Fruit fly (Drosophila melanogaster) whole organism, embryonic: ENCODE measurements around the gene CG7332.

Experiments used
- Ada2b ChIP-seq: fragments of 200-800 bp; sonication (Bioruptor generic); IDR thresholded peaks from 2 replicates; pipeline ENCODE4 v1.3.6; 2022; ENCODE audit warnings: missing biosample characterization, missing genetic modification characterization
- Aef1 ChIP-seq: fragments of 200-800 bp; sonication (Bioruptor generic); IDR thresholded peaks from 3 replicates; pipeline ENCODE4 v1.3.6; 2022; ENCODE audit warnings: missing biosample characterization, missing genetic modification characterization
- Atf6 ChIP-seq: fragments of 200-800 bp; sonication (Bioruptor generic); IDR thresholded peaks from 2 replicates; pipeline ENCODE4 v1.3.6; 2022; ENCODE audit warnings: missing biosample characterization, missing genetic modification characterization
- CG10979 ChIP-seq: fragments of 200-800 bp; sonication (Bioruptor generic); optimal IDR thresholded peaks from 2 replicates; lab custom pipeline; 2018; ENCODE audit warnings: missing biosample characterization, mild to moderate bottlenecking, missing genetic modification characterization, moderate library complexity
- CG11398 ChIP-seq: fragments of 200-800 bp; sonication (Bioruptor generic); optimal IDR thresholded peaks from 2 replicates; lab custom pipeline; 2016; ENCODE audit warnings: missing biosample characterization, missing genetic modification characterization
- CG11504 ChIP-seq: fragments of 200-800 bp; sonication (Bioruptor generic); optimal IDR thresholded peaks from 3 replicates; lab custom pipeline; 2019; ENCODE audit warnings: missing biosample characterization, mild to moderate bottlenecking, missing genetic modification characterization, moderate library complexity
- CG12744 ChIP-seq: fragments of 200-800 bp; sonication (Bioruptor generic); optimal IDR thresholded peaks from 2 replicates; lab custom pipeline; 2016; ENCODE audit warnings: missing biosample characterization, missing genetic modification characterization
- CG17568 ChIP-seq: fragments of 200-800 bp; sonication (Bioruptor generic); optimal IDR thresholded peaks from 2 replicates; lab custom pipeline; 2018; ENCODE audit warnings: missing biosample characterization, mild to moderate bottlenecking, missing genetic modification characterization, moderate library complexity
- CG18619 ChIP-seq: fragments of 200-800 bp; sonication (Bioruptor generic); optimal IDR thresholded peaks from 3 replicates; lab custom pipeline; 2017; ENCODE audit warnings: missing biosample characterization, mild to moderate bottlenecking, missing genetic modification characterization
- CG2678 ChIP-seq: fragments of 200-800 bp; sonication (Bioruptor generic); optimal IDR thresholded peaks from 3 replicates; lab custom pipeline; 2019; ENCODE audit warnings: missing biosample characterization, mild to moderate bottlenecking, missing genetic modification characterization, moderate library complexity
- CG30403 ChIP-seq: fragments of 200-800 bp; sonication (Bioruptor generic); optimal IDR thresholded peaks from 3 replicates; lab custom pipeline; 2016; ENCODE audit warnings: missing biosample characterization, missing genetic modification characterization
- CG3281 ChIP-seq: fragments of 200-800 bp; sonication (Bioruptor generic); optimal IDR thresholded peaks from 3 replicates; lab custom pipeline; 2017; ENCODE audit warnings: missing biosample characterization, mild to moderate bottlenecking, missing genetic modification characterization
- CG7556 ChIP-seq: fragments of 200-800 bp; sonication (Bioruptor generic); optimal IDR thresholded peaks from 2 replicates; lab custom pipeline; 2017; ENCODE audit warnings: missing biosample characterization, mild to moderate bottlenecking, missing genetic modification characterization
- CG7786 ChIP-seq: fragments of 200-800 bp; sonication (Bioruptor generic); optimal IDR thresholded peaks from 2 replicates; lab custom pipeline; 2016; ENCODE audit warnings: missing biosample characterization, missing genetic modification characterization
- CG8944 ChIP-seq: fragments of 200-800 bp; sonication (Bioruptor generic); optimal IDR thresholded peaks from 3 replicates; lab custom pipeline; 2016; ENCODE audit warnings: missing biosample characterization, missing genetic modification characterization
- CG9932 ChIP-seq: fragments of 200-800 bp; sonication (Bioruptor generic); IDR thresholded peaks from 2 replicates; pipeline ENCODE4 v1.3.6; 2022; ENCODE audit warnings: missing biosample characterization, missing genetic modification characterization
- CoRest ChIP-seq: fragments of 200-800 bp; sonication (Bioruptor generic); optimal IDR thresholded peaks from 3 replicates; lab custom pipeline; 2018; ENCODE audit warnings: missing biosample characterization, mild to moderate bottlenecking, missing genetic modification characterization, moderate library complexity
- Dref ChIP-seq: fragments of 200-800 bp; sonication (Bioruptor generic); IDR thresholded peaks from 2 replicates; pipeline ENCODE4 v1.3.6; 2022; ENCODE audit warnings: missing biosample characterization, missing genetic modification characterization
- ERR ChIP-seq: fragments of 200-800 bp; sonication (Bioruptor generic); optimal IDR thresholded peaks from 2 replicates; lab custom pipeline; 2016; ENCODE audit warnings: missing biosample characterization, missing genetic modification characterization
- Fer1 ChIP-seq: fragments of 200-800 bp; sonication (Bioruptor generic); optimal IDR thresholded peaks from 2 replicates; lab custom pipeline; 2017; ENCODE audit warnings: missing biosample characterization, mild to moderate bottlenecking, missing genetic modification characterization
- HmgD ChIP-seq: fragments of 200-800 bp; sonication (Bioruptor generic); optimal IDR thresholded peaks from 3 replicates; lab custom pipeline; 2016; ENCODE audit warnings: missing biosample characterization, missing genetic modification characterization
- Hmr ChIP-seq: fragments of 200-800 bp; sonication (Bioruptor generic); optimal IDR thresholded peaks from 3 replicates; lab custom pipeline; 2017; ENCODE audit warnings: mild to moderate bottlenecking, missing biosample characterization, missing genetic modification reagents, missing genetic modification characterization
- Jarid2 ChIP-seq: fragments of 200-800 bp; sonication (Bioruptor generic); optimal IDR thresholded peaks from 3 replicates; lab custom pipeline; 2017; ENCODE audit warnings: mild to moderate bottlenecking, missing biosample characterization, missing genetic modification reagents, missing genetic modification characterization
- Med ChIP-seq: fragments of 200-800 bp; sonication (Bioruptor generic); peaks from one replicate; lab custom pipeline; 2016; ENCODE audit warnings: missing biosample characterization, missing genetic modification characterization, mild to moderate bottlenecking, inconsistent platforms, moderate library complexity
- Meics ChIP-seq: fragments of 200-800 bp; sonication (Bioruptor generic); optimal IDR thresholded peaks from 2 replicates; lab custom pipeline; 2017; ENCODE audit warnings: missing biosample characterization, mild to moderate bottlenecking, missing genetic modification characterization
- Optix ChIP-seq: fragments of 200-800 bp; sonication (Bioruptor generic); IDR thresholded peaks from 3 replicates; pipeline ENCODE4 v1.3.6; 2022; ENCODE audit warnings: missing biosample characterization, missing genetic modification characterization
- Rfx ChIP-seq: fragments of 200-800 bp; sonication (Bioruptor generic); IDR thresholded peaks from 2 replicates; pipeline ENCODE4 v1.3.6; 2022; ENCODE audit warnings: missing biosample characterization, missing genetic modification characterization
- Side ChIP-seq: fragments of 200-800 bp; sonication (Bioruptor generic); optimal IDR thresholded peaks from 2 replicates; lab custom pipeline; 2016; ENCODE audit warnings: missing biosample characterization, missing genetic modification characterization
- Sox100B ChIP-seq: fragments of 200-800 bp; sonication (Bioruptor generic); optimal IDR thresholded peaks from 3 replicates; lab custom pipeline; 2018; ENCODE audit warnings: missing biosample characterization, mild to moderate bottlenecking, missing genetic modification characterization
- bbx ChIP-seq: fragments of 200-800 bp; sonication (Bioruptor generic); IDR thresholded peaks from 2 replicates; pipeline ENCODE4 v1.3.6; 2022; ENCODE audit warnings: missing biosample characterization, missing genetic modification characterization; ENCODE audit not compliant: partially characterized antibody
- cad ChIP-seq: fragments of >200 bp; optimal IDR thresholded peaks from 2 replicates; lab custom pipeline; 2017; ENCODE audit warnings: missing biosample characterization, missing genetic modification characterization
- caup ChIP-seq: fragments of 200-800 bp; sonication (Bioruptor generic); optimal IDR thresholded peaks from 3 replicates; lab custom pipeline; 2017; ENCODE audit warnings: missing biosample characterization, mild to moderate bottlenecking, missing genetic modification characterization, moderate library complexity; ENCODE audit not compliant: severe bottlenecking
- chif ChIP-seq, 2 experiments: fragments of 200-800 bp; sonication (Bioruptor generic); optimal IDR thresholded peaks; 3 replicates each; lab custom pipeline; 2016; ENCODE audit warnings: missing biosample characterization in 2 of 2, missing genetic modification characterization in 2 of 2
- dmrt99B ChIP-seq: fragments of 200-800 bp; sonication (Bioruptor generic); optimal IDR thresholded peaks from 2 replicates; lab custom pipeline; 2018; ENCODE audit warnings: missing biosample characterization, mild to moderate bottlenecking, missing genetic modification characterization, moderate library complexity
- dysf ChIP-seq: fragments of 200-800 bp; sonication (Bioruptor generic); IDR thresholded peaks from 3 replicates; pipeline ENCODE4 v1.3.6; 2022; ENCODE audit warnings: missing biosample characterization, missing genetic modification characterization
- en ChIP-seq: fragments of 200-800 bp; sonication (Bioruptor generic); optimal IDR thresholded peaks from 2 replicates; lab custom pipeline; 2016; ENCODE audit warnings: missing biosample characterization, missing genetic modification characterization
- gem ChIP-seq: fragments of 200-800 bp; sonication (Bioruptor generic); optimal IDR thresholded peaks from 2 replicates; lab custom pipeline; 2019; ENCODE audit warnings: missing biosample characterization, mild to moderate bottlenecking, missing genetic modification characterization, moderate library complexity
- inv ChIP-seq: fragments of 200-800 bp; sonication (Bioruptor generic); IDR thresholded peaks from 2 replicates; pipeline ENCODE4 v1.3.6; 2022; ENCODE audit warnings: missing biosample characterization, missing genetic modification characterization; ENCODE audit not compliant: partially characterized antibody
- klu ChIP-seq: fragments of 200-800 bp; sonication (Bioruptor generic); IDR thresholded peaks from 2 replicates; pipeline ENCODE4 v1.3.6; 2022; ENCODE audit warnings: missing biosample characterization, missing genetic modification characterization
- lab ChIP-seq: fragments of 200-800 bp; sonication (Bioruptor generic); optimal IDR thresholded peaks from 3 replicates; lab custom pipeline; 2017; ENCODE audit warnings: missing biosample characterization, missing genetic modification characterization, mild to moderate bottlenecking, moderate library complexity, missing genetic modification reagents
- lilli ChIP-seq: fragments of 200-800 bp; sonication (Bioruptor generic); optimal IDR thresholded peaks from 3 replicates; lab custom pipeline; 2016; ENCODE audit warnings: missing biosample characterization, missing genetic modification characterization
- mam ChIP-seq: fragments of 200-800 bp; sonication (Bioruptor generic); optimal IDR thresholded peaks from 3 replicates; lab custom pipeline; 2016; ENCODE audit warnings: missing biosample characterization, missing genetic modification characterization
- odd ChIP-seq: fragments of 200-800 bp; sonication (Bioruptor generic); optimal IDR thresholded peaks from 2 replicates; lab custom pipeline; 2017; ENCODE audit warnings: missing biosample characterization, mild to moderate bottlenecking, missing genetic modification characterization
- pb ChIP-seq: fragments of 200-800 bp; sonication (Bioruptor generic); optimal IDR thresholded peaks from 3 replicates; lab custom pipeline; 2016; ENCODE audit warnings: missing biosample characterization, missing genetic modification characterization
- pnt ChIP-seq: fragments of 200-800 bp; sonication (Bioruptor generic); optimal IDR thresholded peaks from 3 replicates; lab custom pipeline; 2016; ENCODE audit warnings: missing biosample characterization, missing genetic modification characterization
- sens ChIP-seq: fragments of 200-800 bp; sonication (Bioruptor generic); peaks from one replicate; lab custom pipeline; 2016; ENCODE audit warnings: missing biosample characterization, missing genetic modification characterization
- slbo ChIP-seq: fragments of 200-800 bp; sonication (Bioruptor generic); IDR thresholded peaks from 2 replicates; pipeline ENCODE4 v1.3.6; 2022; ENCODE audit warnings: missing biosample characterization, missing genetic modification characterization
- tgo ChIP-seq: fragments of 200-800 bp; sonication (Bioruptor generic); IDR thresholded peaks from 3 replicates; pipeline ENCODE4 v1.3.6; 2022; ENCODE audit warnings: missing biosample characterization, missing genetic modification characterization
- unpg ChIP-seq: fragments of 200-800 bp; sonication (Bioruptor generic); optimal IDR thresholded peaks from 3 replicates; lab custom pipeline; 2018; ENCODE audit warnings: missing biosample characterization, mild to moderate bottlenecking, missing genetic modification characterization, moderate library complexity
- yki ChIP-seq: fragments of >200 bp; optimal IDR thresholded peaks from 3 replicates; lab custom pipeline; 2018

CG7332 gene

dm6 chrX:18899835-18900460, 15.6 kb downstream of the CG7332 start, which contains the start of gene CG7378 (continued):
- TF ChIP-seq unpg (GFP tag; lab: Kevin White, UChicago) (no peak), Sox100B (GFP tag; lab: Kevin White, UChicago) (peak; percentile 62), pnt (peak; percentile 40), CG12744 (GFP tag; lab: Kevin White, UChicago) (no peak), lilli (GFP tag; lab: Kevin White, UChicago) (peak; percentile 79), en (GFP tag; lab: Kevin White, UChicago) (no peak), CG9932 (GFP tag; lab: Robert Waterston, UW) (peak; percentile 51; the same call in 1 of the 2 replicates), CG10979 (no peak), Ada2b (GFP tag; lab: Robert Waterston, UW) (no peak), bbx (no peak), Jarid2 (GFP tag; lab: Kevin White, UChicago) (peak; percentile 7), CG11504 (peak; percentile 71), CG18619 (peak; percentile 69), klu (no peak), HmgD (GFP tag; lab: Kevin White, UChicago) (no peak), Optix (GFP tag; lab: Robert Waterston, UW) (no peak), chif (GFP tag; optimal IDR thresholded peaks at IDR 0.05; lab: Kevin White, UChicago) (no peak), mam (GFP tag; lab: Kevin White, UChicago) (peak; percentile 72), CG11398 (no peak), pb (GFP tag; lab: Kevin White, UChicago) (peak; percentile 8), Side (GFP tag; lab: Kevin White, UChicago) (peak; percentile 53), odd (GFP tag; lab: Kevin White, UChicago) (peak; percentile 18)

- TF ChIP-seq CG30403 (GFP tag; lab: Kevin White, UChicago): peak; percentile 22
- TF ChIP-seq mam (GFP tag; lab: Kevin White, UChicago): peak; percentile 22
- TF ChIP-seq Meics: peak; percentile 70
- TF ChIP-seq ERR: no peak
- TF ChIP-seq inv (GFP tag; lab: Robert Waterston, UW): no peak
- TF ChIP-seq Dref (GFP tag; lab: Robert Waterston, UW): no peak
- TF ChIP-seq tgo (GFP tag; lab: Robert Waterston, UW): peak; percentile 21; the same call in 1 of the 3 replicates
- no peak for TF ChIP-seq cad (GFP tag; lab: Kevin White, UChicago)
- TF ChIP-seq Aef1 (GFP tag; lab: Robert Waterston, UW): peak; percentile 34; the same call in 1 of the 3 replicates
- peak; percentile 29 for TF ChIP-seq Med
- peak; percentile 3 for TF ChIP-seq CG8944 (GFP tag; lab: Kevin White, UChicago)
- 0 out of 2 replicates have a peak, but pooled peaks have one; percentile 24 for TF ChIP-seq Atf6 (GFP tag; lab: Robert Waterston, UW)
- no peak for TF ChIP-seq CG17568 (GFP tag; lab: Kevin White, UChicago)
- peak; percentile 33 for TF ChIP-seq sens (GFP tag; lab: Kevin White, UChicago)
- no peak for TF ChIP-seq Rfx (GFP tag; lab: Robert Waterston, UW)
- TF ChIP-seq lilli (GFP tag; lab: Kevin White, UChicago): peak; percentile 41
- no peak for TF ChIP-seq CG7786
- TF ChIP-seq lab (GFP tag; lab: Kevin White, UChicago): peak; percentile 52
- no peak for TF ChIP-seq yki (lab: Kevin White, UChicago)
- TF ChIP-seq caup (GFP tag; lab: Kevin White, UChicago): peak; percentile 13
- TF ChIP-seq CG2678 (tag; lab: Kevin White, UChicago): peak; percentile 48
- TF ChIP-seq dmrt99B (tag; lab: Kevin White, UChicago): peak; percentile 11
- peak; percentile 40 for TF ChIP-seq Fer1
- peak; percentile 13 for TF ChIP-seq CG7556
- peak; percentile 32; the same call in 1 of the 2 replicates for TF ChIP-seq slbo (GFP tag; lab: Robert Waterston, UW)
- peak; percentile 19 for TF ChIP-seq CG11504
- TF ChIP-seq CG3281: peak; percentile 4
- peak; percentile 9 for TF ChIP-seq CoRest (tag; lab: Kevin White, UChicago)
- TF ChIP-seq Hmr (GFP tag; lab: Kevin White, UChicago): peak; percentile 36
- 0 out of 3 replicates have a peak, but pooled peaks have one; percentile 29 for TF ChIP-seq dysf (GFP tag; lab: Robert Waterston, UW)
- peak; percentile 36 for TF ChIP-seq gem (tag; lab: Kevin White, UChicago)
Observed at dm6 chrX:18900958-18901357, 16.6 kb downstream of the CG7332 start.
